Worm (Caenorhabditis elegans): Measurements from ENCODE around the gene gst-35.

Gene gst-35

ce11 chrII:15226186-15226585 lies 41.0 kb upstream of the gst-35 start (continued):
- TF ChIP-seq F37B4.10 (GFP tag; IDR thresholded peaks at IDR 0.05) (no peak), ama-1 (optimal IDR thresholded peaks at IDR 0.05) (no peak), ama-1 (GFP tag; optimal IDR thresholded peaks at IDR 0.05) (no peak), ceh-79 (tag; optimal IDR thresholded peaks at IDR 0.05) (peak; percentile 1), lin-35 (GFP tag; optimal IDR thresholded peaks at IDR 0.05) (no peak), somi-1 (GFP tag; optimal IDR thresholded peaks at IDR 0.05) (no peak), aptf-2 (GFP tag; conservative IDR thresholded peaks at IDR 0.05) (no peak), madf-6 (GFP tag; IDR thresholded peaks at IDR 0.05) (no peak), ztf-25 (GFP tag; IDR thresholded peaks at IDR 0.05) (no peak), rpc-1 (optimal IDR thresholded peaks at IDR 0.05) (no peak), rpc-1 (tag; optimal IDR thresholded peaks at IDR 0.05) (no peak), ekl-4 (GFP tag; IDR thresholded peaks at IDR 0.05) (0 out of 2 replicates have a peak, but pooled peaks have one; percentile 30), nhr-90 (tag; optimal IDR thresholded peaks at IDR 0.05) (no peak), madf-8 (GFP tag; conservative IDR thresholded peaks at IDR 0.05) (no peak)

ce11 chrII:15220116-15220515 lies 34.9 kb upstream of the gst-35 start:
- TF ChIP-seq rcor-1 (GFP tag; IDR thresholded peaks at IDR 0.05) (no peak), egrh-3 (GFP tag; IDR thresholded peaks at IDR 0.05) (peak; percentile 53; the same call in 1 of the 2 replicates), snpc-1.1 (tag; optimal IDR thresholded peaks at IDR 0.05; ENCODE audit: insufficient read depth) (no peak), unc-130 (GFP tag; optimal IDR thresholded peaks at IDR 0.05) (no peak), lag-1 (GFP tag; IDR thresholded peaks at IDR 0.05) (no peak), F22D6.2 (tag; optimal IDR thresholded peaks at IDR 0.05) (no peak), zfh-2 (GFP tag; conservative IDR thresholded peaks at IDR 0.05) (peak; percentile 90), chd-7 (tag; optimal IDR thresholded peaks at IDR 0.05) (no peak), let-607 (tag; optimal IDR thresholded peaks at IDR 0.05) (no peak), T07F8.4 (tag; optimal IDR thresholded peaks at IDR 0.05) (no peak), lir-1 (GFP tag; conservative IDR thresholded peaks at IDR 0.05) (no peak), pha-4 (tag; optimal IDR thresholded peaks at IDR 0.05) (no peak)

- TF ChIP-seq nfya-2 (GFP tag; IDR thresholded peaks at IDR 0.05) (0 out of 2 replicates have a peak, but pooled peaks have one; percentile 60), cebp-2 (GFP tag; IDR thresholded peaks at IDR 0.05) (no peak), aptf-2 (GFP tag; conservative IDR thresholded peaks at IDR 0.05) (0 out of 2 replicates have a peak, but pooled peaks have one; percentile 5)
These were observed 33.8 kb upstream of the gst-35 start for ce11 chrII:15219033-15219432.

DNA sequence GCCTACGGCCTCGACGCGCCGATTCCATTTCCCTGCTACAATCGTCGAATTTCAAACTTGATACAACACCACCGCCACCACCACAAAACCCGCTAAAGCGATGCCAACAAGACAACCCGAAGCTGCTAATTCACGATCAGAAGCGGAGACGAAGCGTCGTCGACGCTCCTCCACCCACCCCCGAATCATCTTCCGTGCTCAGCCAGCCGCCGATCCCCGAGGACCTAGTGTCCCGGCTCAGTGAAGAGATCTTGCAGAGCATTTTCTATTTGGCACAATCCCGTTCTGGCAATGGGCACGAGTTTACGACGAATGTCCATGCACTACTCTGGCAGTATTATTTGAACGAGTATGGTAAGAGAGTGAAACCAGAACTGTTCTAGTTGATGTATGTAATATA lies 33.4 kb upstream of the gst-35 start:
- TF ChIP-seq cebp-2 (GFP tag; IDR thresholded peaks at IDR 0.05) = 0 out of 2 replicates have a peak, but pooled peaks have one; percentile 13
- TF ChIP-seq lsy-27 (tag; optimal IDR thresholded peaks at IDR 0.05; ENCODE audit: borderline replicate concordance, insufficient read depth) = no peak
- TF ChIP-seq zfh-2 (GFP tag; conservative IDR thresholded peaks at IDR 0.05) = peak; percentile 69
- peak; percentile 25; the same call in 1 of the 2 replicates for TF ChIP-seq egrh-3 (GFP tag; IDR thresholded peaks at IDR 0.05)
- no peak for TF ChIP-seq somi-1 (GFP tag; optimal IDR thresholded peaks at IDR 0.05)
- no peak for TF ChIP-seq ztf-22 (GFP tag; optimal IDR thresholded peaks at IDR 0.05)

DNA sequence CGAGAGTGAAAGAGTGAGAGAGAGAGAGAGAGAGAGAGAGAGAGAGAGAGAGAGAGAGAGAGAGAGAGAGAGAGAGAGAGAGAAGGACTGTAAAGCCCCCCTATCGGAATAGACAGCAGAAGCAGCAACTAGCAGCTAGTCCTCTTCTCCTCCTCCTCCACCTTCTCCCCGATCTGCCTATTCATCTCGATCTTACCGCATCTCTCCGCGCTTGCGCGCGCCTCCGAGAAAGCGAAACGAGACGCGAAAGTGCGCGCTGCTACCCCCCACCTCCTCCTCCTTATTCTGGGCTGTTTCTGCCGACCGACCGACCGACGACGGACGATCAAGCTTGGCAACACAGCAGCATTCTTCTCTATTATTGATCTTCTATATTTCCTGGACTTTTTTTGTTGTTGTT lies 32.8 kb upstream of the gst-35 start:
- peak; percentile 92 for TF ChIP-seq egrh-3 (GFP tag; IDR thresholded peaks at IDR 0.05)
- TF ChIP-seq lir-1 (GFP tag; conservative IDR thresholded peaks at IDR 0.05) = no peak
- no peak for TF ChIP-seq lin-40 (tag; optimal IDR thresholded peaks at IDR 0.05)
- TF ChIP-seq Y53G8AR.9 (GFP tag; conservative IDR thresholded peaks at IDR 0.05) = no peak
- no peak for TF ChIP-seq K11D2.4 (GFP tag; IDR thresholded peaks at IDR 0.05)
- TF ChIP-seq zfh-2 (GFP tag; conservative IDR thresholded peaks at IDR 0.05) = peak; percentile 89
- TF ChIP-seq ama-1 (optimal IDR thresholded peaks at IDR 0.05) = no peak
- TF ChIP-seq ama-1 (GFP tag; optimal IDR thresholded peaks at IDR 0.05) = no peak
- no peak for TF ChIP-seq mxl-1 (tag; optimal IDR thresholded peaks at IDR 0.05)
- no peak for TF ChIP-seq ceh-100 (GFP tag; IDR thresholded peaks at IDR 0.05)
- no peak for TF ChIP-seq cebp-2 (GFP tag; IDR thresholded peaks at IDR 0.05)
- TF ChIP-seq attf-5 (GFP tag; optimal IDR thresholded peaks at IDR 0.05) = no peak

Data from whole organism, young adult.